Fruit fly (Drosophila melanogaster) whole organism, embryonic: ENCODE data around the gene CG4465.
A peak's percentile ranks its signal among the peaks of the same experiment; 100 is the strongest.

ENCODE experiments used
- ATbp ChIP-seq: fragments of 200-800 bp; sonication (Bioruptor generic); optimal IDR thresholded peaks from 2 replicates; lab custom pipeline; 2017; ENCODE audit warnings: missing biosample characterization, mild to moderate bottlenecking, missing genetic modification characterization, missing genetic modification reagents
- CG10274 ChIP-seq: fragments of 200-800 bp; sonication (Bioruptor generic); optimal IDR thresholded peaks from 3 replicates; lab custom pipeline; 2017; ENCODE audit warnings: missing biosample characterization, mild to moderate bottlenecking, missing genetic modification characterization
- CG10431 ChIP-seq: fragments of 200-800 bp; sonication (Bioruptor generic); optimal IDR thresholded peaks from 3 replicates; lab custom pipeline; 2018; ENCODE audit warnings: missing biosample characterization, mild to moderate bottlenecking, missing genetic modification characterization
- CG10462 ChIP-seq: fragments of 200-800 bp; sonication (Bioruptor generic); optimal IDR thresholded peaks from 2 replicates; lab custom pipeline; 2016; ENCODE audit warnings: missing biosample characterization, missing genetic modification characterization
- CG12769 ChIP-seq: fragments of 200-800 bp; sonication (Bioruptor generic); optimal IDR thresholded peaks from 2 replicates; lab custom pipeline; 2019; ENCODE audit warnings: missing biosample characterization, mild to moderate bottlenecking, missing genetic modification characterization, moderate library complexity
- CG14441 ChIP-seq: fragments of 200-800 bp; sonication (Bioruptor generic); IDR thresholded peaks from 2 replicates; pipeline ENCODE4 v1.3.6; 2022; ENCODE audit warnings: missing biosample characterization, missing genetic modification characterization
- CG15269 ChIP-seq: fragments of 200-800 bp; sonication (Bioruptor generic); optimal IDR thresholded peaks from 2 replicates; lab custom pipeline; 2018; ENCODE audit warnings: missing biosample characterization, mild to moderate bottlenecking, missing genetic modification characterization, moderate library complexity
- CG18599 ChIP-seq: fragments of 200-800 bp; sonication (Bioruptor generic); optimal IDR thresholded peaks from 3 replicates; lab custom pipeline; 2017; ENCODE audit warnings: missing biosample characterization, missing genetic modification characterization, mild to moderate bottlenecking, moderate library complexity, missing genetic modification reagents
- CG30020 ChIP-seq: fragments of 200-800 bp; optimal IDR thresholded peaks from 2 replicates; lab custom pipeline; 2019; ENCODE audit warnings: missing biosample characterization, mild to moderate bottlenecking, missing genetic modification characterization, moderate library complexity
- CG30403 ChIP-seq: fragments of 200-800 bp; sonication (Bioruptor generic); optimal IDR thresholded peaks from 3 replicates; lab custom pipeline; 2016; ENCODE audit warnings: missing biosample characterization, missing genetic modification characterization
- CG30431 ChIP-seq: fragments of 200-800 bp; sonication (Bioruptor generic); optimal IDR thresholded peaks from 2 replicates; lab custom pipeline; 2017; ENCODE audit warnings: missing biosample characterization, missing genetic modification characterization
- CG32772 ChIP-seq: fragments of 200-800 bp; sonication (Bioruptor generic); IDR thresholded peaks from 2 replicates; pipeline ENCODE4 v1.3.6; 2022; ENCODE audit warnings: missing biosample characterization, missing genetic modification characterization
- CG5180 ChIP-seq: fragments of 200-800 bp; sonication (Bioruptor generic); optimal IDR thresholded peaks from 3 replicates; lab custom pipeline; 2017; ENCODE audit warnings: missing biosample characterization, missing genetic modification characterization, mild to moderate bottlenecking, moderate library complexity, missing genetic modification reagents
- CG6813 ChIP-seq: fragments of 200-800 bp; sonication (Bioruptor generic); optimal IDR thresholded peaks from 2 replicates; lab custom pipeline; 2017; ENCODE audit warnings: missing biosample characterization, missing genetic modification characterization, mild to moderate bottlenecking, moderate library complexity, missing genetic modification reagents
- CG7372 ChIP-seq: fragments of 200-800 bp; sonication (Bioruptor generic); IDR thresholded peaks from 2 replicates; pipeline ENCODE4 v1.3.6; 2022; ENCODE audit warnings: missing biosample characterization, missing genetic modification characterization
- CG7745 ChIP-seq: fragments of 200-800 bp; sonication (Bioruptor generic); optimal IDR thresholded peaks from 2 replicates; lab custom pipeline; 2018; ENCODE audit warnings: missing biosample characterization, mild to moderate bottlenecking, missing genetic modification characterization, moderate library complexity
- CG9876 ChIP-seq: fragments of 200-800 bp; sonication (Bioruptor generic); optimal IDR thresholded peaks from 2 replicates; lab custom pipeline; 2016; ENCODE audit warnings: missing biosample characterization, missing genetic modification characterization
- CoRest ChIP-seq: fragments of 200-800 bp; sonication (Bioruptor generic); optimal IDR thresholded peaks from 3 replicates; lab custom pipeline; 2018; ENCODE audit warnings: missing biosample characterization, mild to moderate bottlenecking, missing genetic modification characterization, moderate library complexity
- Dref ChIP-seq: fragments of 200-800 bp; sonication (Bioruptor generic); IDR thresholded peaks from 2 replicates; pipeline ENCODE4 v1.3.6; 2022; ENCODE audit warnings: missing biosample characterization, missing genetic modification characterization
- Eip74EF ChIP-seq, 2 experiments: fragments of 200-800 bp in 1 of 2; fragments of >200 bp in 1 of 2; sonication (Bioruptor generic) in 1 of 2; optimal IDR thresholded peaks; 2 replicates each; lab custom pipeline; 2017 to 2019; ENCODE audit warnings: missing biosample characterization in 2 of 2, missing genetic modification characterization in 2 of 2, mild to moderate bottlenecking in 1 of 2, moderate library complexity in 1 of 2
- HLH4C ChIP-seq: fragments of 200-800 bp; sonication (Bioruptor generic); IDR thresholded peaks from 3 replicates; pipeline ENCODE4 v1.3.6; 2022; ENCODE audit warnings: missing biosample characterization, missing genetic modification characterization; ENCODE audit not compliant: partially characterized antibody
- HLHmδ ChIP-seq: fragments of 200-800 bp; sonication (Bioruptor generic); optimal IDR thresholded peaks from 2 replicates; lab custom pipeline; 2018; ENCODE audit warnings: missing biosample characterization, mild to moderate bottlenecking, missing genetic modification characterization, moderate library complexity
- Hr3 ChIP-seq: fragments of 200-800 bp; sonication (Bioruptor generic); optimal IDR thresholded peaks from 3 replicates; lab custom pipeline; 2016; ENCODE audit warnings: missing biosample characterization, missing genetic modification characterization
- Mad ChIP-seq: fragments of 200-800 bp; sonication (Bioruptor generic); optimal IDR thresholded peaks from 2 replicates; lab custom pipeline; 2016; ENCODE audit warnings: missing biosample characterization, missing genetic modification characterization
- Mes4 ChIP-seq: fragments of 200-800 bp; sonication (Bioruptor generic); optimal IDR thresholded peaks from 2 replicates; lab custom pipeline; 2016; ENCODE audit warnings: missing biosample characterization, missing genetic modification characterization
- Poxn ChIP-seq: fragments of 200-800 bp; sonication (Bioruptor generic); IDR thresholded peaks from 2 replicates; pipeline ENCODE4 v1.3.6; 2022; ENCODE audit warnings: missing biosample characterization, missing genetic modification characterization
- Sry-β ChIP-seq: fragments of 200-800 bp; sonication (Bioruptor generic); optimal IDR thresholded peaks from 2 replicates; lab custom pipeline; 2018; ENCODE audit warnings: missing biosample characterization, mild to moderate bottlenecking, missing genetic modification characterization, moderate library complexity
- Ssrp ChIP-seq: fragments of 200-800 bp; sonication (Bioruptor generic); optimal IDR thresholded peaks from 2 replicates; lab custom pipeline; 2018; ENCODE audit warnings: missing biosample characterization, mild to moderate bottlenecking, missing genetic modification characterization, moderate library complexity
- Usf ChIP-seq: fragments of 200-800 bp; sonication (Bioruptor generic); optimal IDR thresholded peaks from 2 replicates; lab custom pipeline; 2017; ENCODE audit warnings: missing genotype, missing biosample characterization, missing genetic modification characterization
- Xrp1 ChIP-seq: fragments of 200-800 bp; sonication (Bioruptor generic); IDR thresholded peaks from 2 replicates; pipeline ENCODE4 v1.3.6; 2022; ENCODE audit warnings: missing biosample characterization, missing genetic modification characterization
- ap ChIP-seq: fragments of 200-800 bp; sonication (Bioruptor generic); IDR thresholded peaks from 2 replicates; pipeline ENCODE4 v1.3.6; 2022; ENCODE audit warnings: missing biosample characterization, missing genetic modification characterization
- caup ChIP-seq: fragments of 200-800 bp; sonication (Bioruptor generic); optimal IDR thresholded peaks from 3 replicates; lab custom pipeline; 2017; ENCODE audit warnings: missing biosample characterization, mild to moderate bottlenecking, missing genetic modification characterization, moderate library complexity; ENCODE audit not compliant: severe bottlenecking
- dysf ChIP-seq: fragments of 200-800 bp; sonication (Bioruptor generic); IDR thresholded peaks from 3 replicates; pipeline ENCODE4 v1.3.6; 2022; ENCODE audit warnings: missing biosample characterization, missing genetic modification characterization
- fd3F ChIP-seq: fragments of 200-800 bp; sonication (Bioruptor generic); optimal IDR thresholded peaks from 2 replicates; lab custom pipeline; 2018; ENCODE audit warnings: missing biosample characterization, mild to moderate bottlenecking, missing genetic modification characterization, moderate library complexity
- ham ChIP-seq: fragments of 200-800 bp; sonication (Bioruptor generic); IDR thresholded peaks from 2 replicates; pipeline ENCODE4 v1.3.6; 2022; ENCODE audit warnings: missing biosample characterization, missing genetic modification characterization
- hb ChIP-seq: fragments of 200-800 bp; sonication (Bioruptor generic); IDR thresholded peaks from 3 replicates; pipeline ENCODE4 v1.3.6; 2022; ENCODE audit warnings: missing biosample characterization, missing genetic modification characterization; ENCODE audit not compliant: partially characterized antibody
- ind ChIP-seq: fragments of 200-800 bp; sonication (Bioruptor generic); optimal IDR thresholded peaks from 3 replicates; lab custom pipeline; 2016; ENCODE audit warnings: missing biosample characterization, missing genetic modification characterization
- insv ChIP-seq, 2 experiments: fragments of 200-800 bp; sonication (Bioruptor generic); optimal IDR thresholded peaks; 3 replicates each; lab custom pipeline; 2016 to 2018; ENCODE audit warnings: missing biosample characterization in 2 of 2, missing genetic modification characterization in 2 of 2
- inv ChIP-seq: fragments of 200-800 bp; sonication (Bioruptor generic); IDR thresholded peaks from 2 replicates; pipeline ENCODE4 v1.3.6; 2022; ENCODE audit warnings: missing biosample characterization, missing genetic modification characterization; ENCODE audit not compliant: partially characterized antibody
- lov ChIP-seq, 2 experiments: fragments of 200-800 bp in 1 of 2; fragments of >200 bp in 1 of 2; sonication (Bioruptor generic) in 1 of 2; IDR thresholded peaks in 1 of 2; optimal IDR thresholded peaks in 1 of 2; 2 replicates in 1 of 2; 3 replicates in 1 of 2; pipeline versions ENCODE4 v1.3.6 to Lab custom; 2017 to 2022; ENCODE audit warnings: missing biosample characterization in 1 of 2, missing genetic modification characterization in 1 of 2
- pb ChIP-seq: fragments of 200-800 bp; sonication (Bioruptor generic); optimal IDR thresholded peaks from 3 replicates; lab custom pipeline; 2016; ENCODE audit warnings: missing biosample characterization, missing genetic modification characterization
- pfk ChIP-seq: fragments of 200-800 bp; sonication (Bioruptor generic); optimal IDR thresholded peaks from 2 replicates; lab custom pipeline; 2018; ENCODE audit warnings: missing biosample characterization, mild to moderate bottlenecking, missing genetic modification characterization, moderate library complexity
- psq ChIP-seq: fragments of 200-800 bp; sonication (Bioruptor generic); optimal IDR thresholded peaks from 2 replicates; lab custom pipeline; 2017; ENCODE audit warnings: missing biosample characterization, missing genetic modification characterization
- ro ChIP-seq: fragments of 200-800 bp; sonication (Bioruptor generic); IDR thresholded peaks from 2 replicates; pipeline ENCODE4 v1.3.6; 2022; ENCODE audit warnings: missing biosample characterization, missing genetic modification characterization
- schlank ChIP-seq: fragments of 200-800 bp; sonication (Bioruptor generic); optimal IDR thresholded peaks from 2 replicates; lab custom pipeline; 2018; ENCODE audit warnings: missing biosample characterization, mild to moderate bottlenecking, missing genetic modification characterization
- sens ChIP-seq: fragments of 200-800 bp; sonication (Bioruptor generic); peaks from one replicate; lab custom pipeline; 2016; ENCODE audit warnings: missing biosample characterization, missing genetic modification characterization
- tap ChIP-seq: fragments of 200-800 bp; optimal IDR thresholded peaks from 3 replicates; lab custom pipeline; 2019; ENCODE audit warnings: missing biosample characterization, mild to moderate bottlenecking, missing genetic modification characterization, moderate library complexity
- trh ChIP-seq: fragments of 200-800 bp; sonication (Bioruptor generic); optimal IDR thresholded peaks from 2 replicates; lab custom pipeline; 2016; ENCODE audit warnings: missing biosample characterization, missing genetic modification characterization
- unc-4 ChIP-seq: fragments of 200-800 bp; sonication (Bioruptor generic); IDR thresholded peaks from 2 replicates; pipeline ENCODE4 v1.3.6; 2022; ENCODE audit warnings: missing biosample characterization, missing genetic modification characterization; ENCODE audit not compliant: partially characterized antibody

The CG4465 gene

dm6 chr3R:19892046-19892445 lies 25.6 kb downstream of the CG4465 start (continued):
- TF ChIP-seq CG15269 (peak; percentile 74), Ssrp (tag; lab: Kevin White, UChicago) (peak; percentile 61), trh (GFP tag; lab: Kevin White, UChicago) (peak; percentile 16), schlank (tag; lab: Kevin White, UChicago) (peak; percentile 27), caup (peak; percentile 54), CG10274 (peak; percentile 50), CG10431 (no peak), CG5180 (peak; percentile 21), ro (peak; percentile 32; the same call in 1 of the 2 replicates), unc-4 (no peak), HLHmδ (GFP tag; lab: Kevin White, UChicago) (no peak), CG30020 (tag; lab: Kevin White, UChicago) (no peak), Sry-β (peak; percentile 8), Poxn (GFP tag; lab: Robert Waterston, UW) (0 out of 2 replicates have a peak, but pooled peaks have one; percentile 14), Mes4 (GFP tag; lab: Kevin White, UChicago) (no peak), CG12769 (tag; lab: Kevin White, UChicago) (peak; percentile 86), ATbp (GFP tag; lab: Kevin White, UChicago) (peak; percentile 65), CG6813 (peak; percentile 68), ap (peak; percentile 57), ham (GFP tag; lab: Robert Waterston, UW) (no peak), ind (GFP tag; lab: Kevin White, UChicago) (peak; percentile 80), CG7372 (peak; percentile 78), CG14441 (GFP tag; lab: Robert Waterston, UW) (peak; percentile 87), CG30431 (peak; percentile 62), CoRest (tag; lab: Kevin White, UChicago) (peak; percentile 71), fd3F (GFP tag; lab: Kevin White, UChicago) (peak; percentile 56), dysf (GFP tag; lab: Robert Waterston, UW) (peak; percentile 85), hb (no peak), insv (GFP tag; optimal IDR thresholded peaks at IDR 0.05; lab: Kevin White, UChicago) (no peak), Xrp1 (GFP tag; lab: Robert Waterston, UW) (peak; percentile 80; the same call in 1 of the 2 replicates), CG9876 (peak; percentile 13), psq (GFP tag; lab: Kevin White, UChicago) (no peak), CG10462 (GFP tag; lab: Kevin White, UChicago) (no peak), HLH4C (peak; percentile 40; the same call in 1 of the 3 replicates), CG18599 (GFP tag; lab: Kevin White, UChicago) (peak; percentile 78), Usf (GFP tag; lab: Kevin White, UChicago) (peak; percentile 28), pb (peak; percentile 74), lov (optimal IDR thresholded peaks at IDR 0.05; lab: Kevin White, UChicago) (no peak), lov (GFP tag; IDR thresholded peaks at IDR 0.05; lab: Robert Waterston, UW) (0 out of 3 replicates have a peak, but pooled peaks have one; percentile 47), Hr3 (GFP tag; lab: Kevin White, UChicago) (peak; percentile 23), sens (GFP tag; lab: Kevin White, UChicago) (peak; percentile 96), Mad (GFP tag; lab: Kevin White, UChicago) (peak; percentile 29), tap (tag; lab: Kevin White, UChicago) (peak; percentile 71), CG30403 (GFP tag; lab: Kevin White, UChicago) (peak; percentile 66), inv (GFP tag; lab: Robert Waterston, UW) (peak; percentile 27; the same call in 1 of the 2 replicates), Eip74EF (GFP tag; optimal IDR thresholded peaks at IDR 0.05; lab: Kevin White, UChicago) (peak in 1 of 2 experiments; percentile 63), CG32772 (GFP tag; lab: Robert Waterston, UW) (peak; percentile 66), CG7745 (tag; lab: Kevin White, UChicago) (no peak), pfk (GFP tag; lab: Kevin White, UChicago) (no peak), Dref (GFP tag; lab: Robert Waterston, UW) (no peak)
